Worm (Caenorhabditis elegans): Measurements from ENCODE around the gene nspb-3.

Gene nspb-3

ce11 chrIV:6576728-6577101 lies 18.1 kb downstream of the nspb-3 start (continued):
- TF ChIP-seq fkh-10 (GFP tag; optimal IDR thresholded peaks at IDR 0.05) (no peak), nhr-28 (tag; optimal IDR thresholded peaks at IDR 0.05) (no peak), nhr-43 (tag; optimal IDR thresholded peaks at IDR 0.05; ENCODE audit: poor library complexity, severe bottlenecking) (peak; percentile 43)

- TF ChIP-seq pha-4 (tag; optimal IDR thresholded peaks at IDR 0.05) (peak; percentile 74), ztf-4 (tag; optimal IDR thresholded peaks at IDR 0.05) (no peak)
These were observed 18.6 kb downstream of the nspb-3 start for ce11 chrIV:6575959-6576727.

- TF ChIP-seq eor-1 (tag; optimal IDR thresholded peaks at IDR 0.05): no peak
- peak; percentile 38 for TF ChIP-seq pqm-1 (tag; optimal IDR thresholded peaks at IDR 0.05)
- TF ChIP-seq fkh-2 (tag; optimal IDR thresholded peaks at IDR 0.05): no peak
- no peak for TF ChIP-seq nhr-43 (tag; optimal IDR thresholded peaks at IDR 0.05; ENCODE audit: poor library complexity, severe bottlenecking)
- TF ChIP-seq lin-39 (tag; optimal IDR thresholded peaks at IDR 0.05): peak; percentile 8
- TF ChIP-seq hmg-11 (tag; optimal IDR thresholded peaks at IDR 0.05): peak; percentile 26
- TF ChIP-seq zag-1 (tag; optimal IDR thresholded peaks at IDR 0.05): no peak
- TF ChIP-seq elt-2 (tag; optimal IDR thresholded peaks at IDR 0.05): peak; percentile 44
- TF ChIP-seq skn-1 (tag; optimal IDR thresholded peaks at IDR 0.05): no peak
- no peak for TF ChIP-seq jun-1 (tag; optimal IDR thresholded peaks at IDR 0.05)
- no peak for TF ChIP-seq unc-39 (tag; optimal IDR thresholded peaks at IDR 0.05)
- peak; percentile 0 for TF ChIP-seq nfya-1 (tag; optimal IDR thresholded peaks at IDR 0.05; ENCODE audit: insufficient read depth)
- no peak for TF ChIP-seq sea-2 (GFP tag; optimal IDR thresholded peaks at IDR 0.05)
- no peak for TF ChIP-seq daf-12 (tag; optimal IDR thresholded peaks at IDR 0.05)
- TF ChIP-seq nhr-25 (tag; optimal IDR thresholded peaks at IDR 0.05): no peak
- no peak for TF ChIP-seq elt-3 (tag; optimal IDR thresholded peaks at IDR 0.05)
- TF ChIP-seq nhr-237 (tag; optimal IDR thresholded peaks at IDR 0.05): no peak
These were observed 20.4 kb downstream of the nspb-3 start for ce11 chrIV:6574343-6574742.

- TF ChIP-seq pha-4 (tag; optimal IDR thresholded peaks at IDR 0.05): peak; percentile 59
- no peak for TF ChIP-seq nhr-77 (tag; optimal IDR thresholded peaks at IDR 0.05)
These were observed 22.1 kb downstream of the nspb-3 start for ce11 chrIV:6572655-6573054.

- no peak for TF ChIP-seq pqm-1 (tag; optimal IDR thresholded peaks at IDR 0.05)
- no peak for TF ChIP-seq fkh-10 (GFP tag; optimal IDR thresholded peaks at IDR 0.05)
- no peak for TF ChIP-seq nhr-76 (tag; optimal IDR thresholded peaks at IDR 0.05)
These were observed 22.5 kb downstream of the nspb-3 start, which contains the start of gene bicd-1 for ce11 chrIV:6572238-6572637. Gene bicd-1 (minus strand): TSS chrIV:6572338.

- TF ChIP-seq snpc-4 (tag; optimal IDR thresholded peaks at IDR 0.05) (peak; percentile 44), ceh-9 (tag; optimal IDR thresholded peaks at IDR 0.05) (no peak), elt-2 (tag; optimal IDR thresholded peaks at IDR 0.05) (no peak), elt-3 (tag; optimal IDR thresholded peaks at IDR 0.05) (no peak), mml-1 (tag; optimal IDR thresholded peaks at IDR 0.05) (no peak), fos-1 (tag; optimal IDR thresholded peaks at IDR 0.05) (no peak), nhr-25 (tag; optimal IDR thresholded peaks at IDR 0.05) (no peak), egl-27 (tag; optimal IDR thresholded peaks at IDR 0.05) (no peak), nhr-23 (tag; optimal IDR thresholded peaks at IDR 0.05) (no peak)
These were observed 29.2 kb downstream of the nspb-3 start for ce11 chrIV:6565605-6566004.

- no peak for TF ChIP-seq egl-27 (tag; optimal IDR thresholded peaks at IDR 0.05)
- TF ChIP-seq pha-4 (tag; optimal IDR thresholded peaks at IDR 0.05): peak; percentile 38
- no peak for TF ChIP-seq daf-12 (tag; optimal IDR thresholded peaks at IDR 0.05)
These were observed 32.7 kb downstream of the nspb-3 start for ce11 chrIV:6562039-6562438.

Data from whole organism, L3 larva.